Fruit fly (Drosophila melanogaster) whole organism, pupa: ENCODE results near the gene Pcmt.

Experiments used
- CG10348 ChIP-seq: fragments of 200-800 bp; sonication (Bioruptor generic); IDR thresholded peaks from 2 replicates; pipeline ENCODE4 v1.3.6; 2022; ENCODE audit warnings: missing biosample characterization, missing genetic modification characterization
- CG12605 ChIP-seq: fragments of 200-800 bp; sonication (Bioruptor generic); IDR thresholded peaks from 2 replicates; pipeline ENCODE4 v1.3.6; 2022; ENCODE audit warnings: missing biosample characterization, missing genetic modification characterization
- CG13204 ChIP-seq: fragments of 200-800 bp; sonication (Bioruptor generic); optimal IDR thresholded peaks from 2 replicates; lab custom pipeline; 2018; ENCODE audit warnings: missing biosample characterization, mild to moderate bottlenecking, missing genetic modification characterization, moderate library complexity
- CG14655 ChIP-seq: fragments of 200-800 bp; sonication (Bioruptor generic); optimal IDR thresholded peaks from 3 replicates; lab custom pipeline; 2017; ENCODE audit warnings: mild to moderate bottlenecking, missing biosample characterization, missing genetic modification reagents, missing genetic modification characterization
- CG15710 ChIP-seq: fragments of 200-800 bp; sonication (Bioruptor generic); optimal IDR thresholded peaks from 2 replicates; lab custom pipeline; 2018; ENCODE audit warnings: missing biosample characterization, mild to moderate bottlenecking, missing genetic modification characterization, moderate library complexity
- CG17806 ChIP-seq: fragments of 200-800 bp; sonication (Bioruptor generic); optimal IDR thresholded peaks from 2 replicates; lab custom pipeline; 2018; ENCODE audit warnings: missing biosample characterization, mild to moderate bottlenecking, missing genetic modification characterization, moderate library complexity
- CG32121 ChIP-seq: fragments of 200-800 bp; sonication (Bioruptor generic); IDR thresholded peaks from 2 replicates; pipeline ENCODE4 v1.3.6; 2022; ENCODE audit warnings: missing biosample characterization, missing genetic modification characterization
- CG34367 ChIP-seq: fragments of 200-800 bp; sonication (Bioruptor generic); optimal IDR thresholded peaks from 2 replicates; lab custom pipeline; 2018; ENCODE audit warnings: missing biosample characterization, mild to moderate bottlenecking, missing genetic modification characterization
- CG4496 ChIP-seq: fragments of 200-800 bp; sonication (Bioruptor generic); IDR thresholded peaks from 3 replicates; pipeline ENCODE4 v1.3.6; 2022; ENCODE audit warnings: missing biosample characterization, missing genetic modification characterization
- CG8159 ChIP-seq: fragments of 200-800 bp; sonication (Bioruptor generic); optimal IDR thresholded peaks from 3 replicates; lab custom pipeline; 2018; ENCODE audit warnings: missing biosample characterization, mild to moderate bottlenecking, missing genetic modification characterization, moderate library complexity
- CG8301 ChIP-seq: fragments of 200-800 bp; sonication (Bioruptor generic); optimal IDR thresholded peaks from 2 replicates; lab custom pipeline; 2018; ENCODE audit warnings: missing biosample characterization, mild to moderate bottlenecking, missing genetic modification characterization
- CG9948 ChIP-seq: fragments of 200-800 bp; sonication (Bioruptor generic); optimal IDR thresholded peaks from 2 replicates; lab custom pipeline; 2018; ENCODE audit warnings: missing biosample characterization, mild to moderate bottlenecking, missing genetic modification characterization, moderate library complexity
- D1 ChIP-seq: fragments of 200-800 bp; sonication (Bioruptor generic); optimal IDR thresholded peaks from 2 replicates; lab custom pipeline; 2018; ENCODE audit warnings: missing biosample characterization, mild to moderate bottlenecking, missing genetic modification characterization, moderate library complexity
- EcR ChIP-seq: fragments of 200-800 bp; sonication (Bioruptor generic); optimal IDR thresholded peaks from 3 replicates; lab custom pipeline; 2019; ENCODE audit warnings: missing biosample characterization, missing genetic modification characterization, mild to moderate bottlenecking, moderate library complexity, missing genetic modification reagents
- Ets98B ChIP-seq: fragments of 200-800 bp; sonication (Bioruptor generic); IDR thresholded peaks from 2 replicates; pipeline ENCODE4 v1.3.6; 2022; ENCODE audit warnings: missing biosample characterization, missing genetic modification characterization
- Pif1A ChIP-seq: fragments of 200-800 bp; sonication (Bioruptor generic); optimal IDR thresholded peaks from 3 replicates; lab custom pipeline; 2016; ENCODE audit warnings: missing biosample characterization, missing genetic modification characterization
- Pif1B ChIP-seq: fragments of 200-800 bp; sonication (Bioruptor generic); optimal IDR thresholded peaks from 3 replicates; lab custom pipeline; 2016; ENCODE audit warnings: missing biosample characterization, missing genetic modification characterization
- Snoo ChIP-seq: fragments of 200-800 bp; sonication (Bioruptor generic); optimal IDR thresholded peaks from 3 replicates; lab custom pipeline; 2017; ENCODE audit warnings: missing biosample characterization, mild to moderate bottlenecking, missing genetic modification characterization, inconsistent platforms
- fd96Ca ChIP-seq: fragments of 200-800 bp; sonication (Bioruptor generic); IDR thresholded peaks from 3 replicates; pipeline ENCODE4 v1.3.6; 2022; ENCODE audit warnings: missing biosample characterization, missing genetic modification characterization
- gl ChIP-seq: fragments of 200-800 bp; sonication (Bioruptor generic); optimal IDR thresholded peaks from 2 replicates; lab custom pipeline; 2018; ENCODE audit warnings: missing biosample characterization, mild to moderate bottlenecking, missing genetic modification characterization
- rn ChIP-seq: fragments of 200-800 bp; sonication (Bioruptor generic); IDR thresholded peaks from 2 replicates; pipeline ENCODE4 v1.3.6; 2022; ENCODE audit warnings: missing biosample characterization, missing genetic modification characterization

Pcmt gene

DNA sequence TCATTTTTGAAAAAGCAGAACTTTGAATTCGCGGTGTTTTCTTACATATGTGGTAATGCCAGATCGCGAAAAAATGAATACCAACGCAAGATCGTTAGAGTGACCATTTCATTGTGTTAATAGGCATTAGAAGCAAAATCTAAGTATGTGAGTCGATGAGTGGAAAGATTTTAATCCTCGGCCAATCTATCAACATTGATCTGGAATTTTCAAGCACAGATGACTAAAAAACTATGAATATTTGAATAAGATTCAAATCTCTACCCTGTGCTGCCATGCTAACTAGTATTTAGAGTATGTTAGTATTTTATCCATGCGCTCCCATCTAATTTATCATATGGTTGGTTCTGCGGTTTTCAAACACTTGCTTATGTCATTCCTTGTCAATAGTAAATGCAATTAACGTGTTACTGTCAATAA, 37.5 kb downstream of the Pcmt start:
- TF ChIP-seq Pif1B (GFP tag; lab: Kevin White, UChicago), result no peak
- no peak for TF ChIP-seq CG32121 (GFP tag; lab: Robert Waterston, UW)
- no peak for TF ChIP-seq CG15710 (tag; lab: Kevin White, UChicago)

DNA sequence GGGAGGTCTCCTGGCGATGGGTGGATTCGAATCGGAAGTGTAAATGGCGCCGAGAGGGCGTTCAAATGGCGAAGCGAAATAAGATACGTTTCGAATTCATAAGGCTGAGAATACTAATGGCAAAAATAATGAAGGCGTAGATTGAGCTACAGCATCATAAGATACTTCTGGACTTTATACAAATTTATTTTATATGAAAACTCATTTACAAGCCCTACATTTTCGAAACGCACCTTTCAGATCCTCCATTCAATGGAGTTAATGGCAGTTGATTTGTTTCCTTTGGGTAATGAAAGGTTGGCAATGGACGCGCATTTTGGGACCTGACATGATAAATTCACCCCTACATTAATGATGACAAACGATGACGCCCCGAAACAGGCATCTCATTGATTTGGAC, 39.4 kb downstream of the Pcmt start:
- TF ChIP-seq CG8159 (tag; lab: Kevin White, UChicago) (no peak), CG17806 (tag; lab: Kevin White, UChicago) (no peak), D1 (tag; lab: Kevin White, UChicago) (no peak), CG14655 (no peak), fd96Ca (GFP tag; lab: Robert Waterston, UW) (no peak), EcR (GFP tag; lab: Kevin White, UChicago) (no peak), CG34367 (tag; lab: Kevin White, UChicago) (no peak), Ets98B (no peak), CG12605 (GFP tag; lab: Robert Waterston, UW) (no peak), CG10348 (GFP tag; lab: Robert Waterston, UW) (no peak), rn (GFP tag; lab: Robert Waterston, UW) (no peak), Pif1B (GFP tag; lab: Kevin White, UChicago) (no peak), CG32121 (GFP tag; lab: Robert Waterston, UW) (no peak), CG13204 (no peak), Snoo (tag; lab: Kevin White, UChicago) (no peak), CG8301 (tag; lab: Kevin White, UChicago) (no peak), CG9948 (tag; lab: Kevin White, UChicago) (no peak)
- TF ChIP-seq, all 21 proteins: peak for 0

DNA sequence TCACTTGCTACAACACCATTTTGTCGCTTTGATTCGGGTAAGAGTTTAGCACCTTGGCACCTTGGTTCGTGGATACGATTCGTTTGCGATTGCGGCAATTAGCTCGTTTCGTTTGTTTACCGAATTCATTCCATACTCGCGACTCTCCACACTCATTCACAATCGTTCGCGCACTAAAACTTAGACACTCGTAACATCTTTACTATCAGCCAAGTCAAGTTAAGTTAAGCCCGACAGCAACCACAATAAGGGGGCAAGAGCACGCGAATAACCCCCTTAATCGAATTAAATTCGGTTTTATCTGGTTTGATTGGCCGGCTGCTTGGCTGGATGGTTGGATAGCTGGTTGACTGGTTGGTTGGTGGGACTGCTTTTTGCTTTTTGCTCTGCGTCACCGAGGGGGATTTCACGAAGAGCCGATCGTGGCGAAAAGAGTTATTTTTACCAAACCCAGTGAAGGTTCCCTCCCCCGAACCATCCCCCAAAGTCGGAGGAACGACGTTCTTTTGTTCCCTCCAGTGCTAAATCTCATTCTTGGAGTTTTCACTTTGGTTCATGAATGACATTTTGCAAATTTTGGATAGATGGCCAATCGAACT, 50.2 kb downstream of the Pcmt start:
- TF ChIP-seq D1 (tag; lab: Kevin White, UChicago) (no peak), rn (GFP tag; lab: Robert Waterston, UW) (no peak), CG9948 (tag; lab: Kevin White, UChicago) (no peak), CG8301 (tag; lab: Kevin White, UChicago) (no peak), gl (no peak), fd96Ca (GFP tag; lab: Robert Waterston, UW) (no peak), CG4496 (GFP tag; lab: Robert Waterston, UW) (no peak), CG17806 (tag; lab: Kevin White, UChicago) (no peak), CG34367 (tag; lab: Kevin White, UChicago) (no peak), CG13204 (no peak), CG15710 (tag; lab: Kevin White, UChicago) (no peak), CG32121 (GFP tag; lab: Robert Waterston, UW) (no peak), CG8159 (tag; lab: Kevin White, UChicago) (no peak), CG12605 (GFP tag; lab: Robert Waterston, UW) (no peak), CG14655 (no peak), Pif1B (GFP tag; lab: Kevin White, UChicago) (no peak), EcR (GFP tag; lab: Kevin White, UChicago) (no peak), Snoo (tag; lab: Kevin White, UChicago) (no peak), Pif1A (GFP tag; lab: Kevin White, UChicago) (no peak), CG10348 (GFP tag; lab: Robert Waterston, UW) (no peak)
- TF ChIP-seq, all 21 proteins: peak for 0
